Fruit fly (Drosophila melanogaster) whole organism, embryonic: ENCODE measurements around the gene elB.
A peak's percentile ranks its signal among the peaks of the same experiment; 100 is the strongest.

Experiments
- Aef1 ChIP-seq: fragments of 200-800 bp; sonication (Bioruptor generic); IDR thresholded peaks from 3 replicates; pipeline ENCODE4 v1.3.6; 2022; ENCODE audit warnings: missing biosample characterization, missing genetic modification characterization
- CG10209 ChIP-seq: fragments of 200-800 bp; sonication (Bioruptor generic); optimal IDR thresholded peaks from 3 replicates; lab custom pipeline; 2017; ENCODE audit warnings: missing biosample characterization, mild to moderate bottlenecking, missing genetic modification characterization, missing genetic modification reagents
- CG11696 ChIP-seq: fragments of 200-800 bp; sonication (Bioruptor generic); IDR thresholded peaks from 2 replicates; pipeline ENCODE4 v1.3.6; 2022; ENCODE audit warnings: missing biosample characterization, missing genetic modification characterization
- CG12104 ChIP-seq: fragments of 200-800 bp; sonication (Bioruptor generic); optimal IDR thresholded peaks from 3 replicates; lab custom pipeline; 2016; ENCODE audit warnings: missing biosample characterization, missing genetic modification characterization
- CG12299 ChIP-seq: fragments of 200-800 bp; sonication (Bioruptor generic); optimal IDR thresholded peaks from 2 replicates; lab custom pipeline; 2018; ENCODE audit warnings: missing biosample characterization, mild to moderate bottlenecking, missing genetic modification characterization
- CG15011 ChIP-seq: fragments of 200-800 bp; sonication (Bioruptor generic); optimal IDR thresholded peaks from 3 replicates; lab custom pipeline; 2018; ENCODE audit warnings: missing biosample characterization, mild to moderate bottlenecking, missing genetic modification characterization
- CG15479 ChIP-seq: fragments of 200-800 bp; sonication (Bioruptor generic); optimal IDR thresholded peaks from 3 replicates; lab custom pipeline; 2019; ENCODE audit warnings: missing biosample characterization, mild to moderate bottlenecking, missing genetic modification characterization, moderate library complexity
- CG15601 ChIP-seq: fragments of 200-800 bp; sonication (Bioruptor generic); optimal IDR thresholded peaks from 3 replicates; lab custom pipeline; 2019; ENCODE audit warnings: missing biosample characterization, mild to moderate bottlenecking, missing genetic modification characterization, moderate library complexity
- CG17186 ChIP-seq: fragments of 200-800 bp; sonication (Bioruptor generic); optimal IDR thresholded peaks from 3 replicates; lab custom pipeline; 2017; ENCODE audit warnings: missing biosample characterization, missing genetic modification reagents, missing genetic modification characterization
- CG17361 ChIP-seq: fragments of 200-800 bp; sonication (Bioruptor generic); IDR thresholded peaks from 3 replicates; pipeline ENCODE4 v1.3.6; 2022; ENCODE audit warnings: missing biosample characterization, missing genetic modification characterization
- CG18599 ChIP-seq: fragments of 200-800 bp; sonication (Bioruptor generic); optimal IDR thresholded peaks from 3 replicates; lab custom pipeline; 2017; ENCODE audit warnings: missing biosample characterization, missing genetic modification characterization, mild to moderate bottlenecking, moderate library complexity, missing genetic modification reagents
- CG2202 ChIP-seq: fragments of 200-800 bp; sonication (Bioruptor generic); optimal IDR thresholded peaks from 2 replicates; lab custom pipeline; 2018; ENCODE audit warnings: missing biosample characterization, mild to moderate bottlenecking, missing genetic modification characterization
- CG31365 ChIP-seq: fragments of 200-800 bp; sonication (Bioruptor generic); optimal IDR thresholded peaks from 2 replicates; lab custom pipeline; 2018; ENCODE audit warnings: missing biosample characterization, mild to moderate bottlenecking, missing genetic modification characterization
- CG3995 ChIP-seq: fragments of 200-800 bp; sonication (Bioruptor generic); optimal IDR thresholded peaks from 3 replicates; lab custom pipeline; 2016; ENCODE audit warnings: missing biosample characterization, missing genetic modification characterization
- CG42726 ChIP-seq: fragments of 200-800 bp; sonication (Bioruptor generic); IDR thresholded peaks from 2 replicates; pipeline ENCODE4 v1.3.6; 2022; ENCODE audit warnings: missing biosample characterization, missing genetic modification characterization; ENCODE audit not compliant: partially characterized antibody
- CG4404 ChIP-seq: fragments of 200-800 bp; sonication (Bioruptor generic); IDR thresholded peaks from 2 replicates; pipeline ENCODE4 v1.3.6; 2022; ENCODE audit warnings: missing biosample characterization, missing genetic modification characterization
- CG6689 ChIP-seq: fragments of 200-800 bp; sonication (Bioruptor generic); IDR thresholded peaks from 2 replicates; pipeline ENCODE4 v1.3.6; 2022; ENCODE audit warnings: missing biosample characterization, missing genetic modification characterization
- CG7786 ChIP-seq: fragments of 200-800 bp; sonication (Bioruptor generic); optimal IDR thresholded peaks from 2 replicates; lab custom pipeline; 2016; ENCODE audit warnings: missing biosample characterization, missing genetic modification characterization
- CG8388 ChIP-seq: fragments of 200-800 bp; sonication (Bioruptor generic); optimal IDR thresholded peaks from 2 replicates; lab custom pipeline; 2019; ENCODE audit warnings: missing biosample characterization, mild to moderate bottlenecking, missing genetic modification characterization, moderate library complexity
- CG8478 ChIP-seq: fragments of >200 bp; optimal IDR thresholded peaks from 2 replicates; lab custom pipeline; 2018
- CG9437 ChIP-seq: fragments of 200-800 bp; sonication (Bioruptor generic); optimal IDR thresholded peaks from 2 replicates; lab custom pipeline; 2018; ENCODE audit warnings: missing biosample characterization, mild to moderate bottlenecking, missing genetic modification characterization
- CTCF ChIP-seq: fragments of 200-800 bp; sonication (Bioruptor generic); optimal IDR thresholded peaks from 2 replicates; lab custom pipeline; 2017; ENCODE audit warnings: missing biosample characterization, mild to moderate bottlenecking, missing genetic modification characterization, moderate library complexity
- D19A ChIP-seq: fragments of 200-800 bp; optimal IDR thresholded peaks from 3 replicates; lab custom pipeline; 2019; ENCODE audit warnings: missing biosample characterization, mild to moderate bottlenecking, missing genetic modification characterization, moderate library complexity
- Eip74EF ChIP-seq, 2 experiments: fragments of 200-800 bp in 1 of 2; fragments of >200 bp in 1 of 2; sonication (Bioruptor generic) in 1 of 2; optimal IDR thresholded peaks; 2 replicates each; lab custom pipeline; 2017 to 2019; ENCODE audit warnings: missing biosample characterization in 2 of 2, missing genetic modification characterization in 2 of 2, mild to moderate bottlenecking in 1 of 2, moderate library complexity in 1 of 2
- Fer1 ChIP-seq: fragments of 200-800 bp; sonication (Bioruptor generic); optimal IDR thresholded peaks from 2 replicates; lab custom pipeline; 2017; ENCODE audit warnings: missing biosample characterization, mild to moderate bottlenecking, missing genetic modification characterization
- Rfx ChIP-seq: fragments of 200-800 bp; sonication (Bioruptor generic); IDR thresholded peaks from 2 replicates; pipeline ENCODE4 v1.3.6; 2022; ENCODE audit warnings: missing biosample characterization, missing genetic modification characterization
- Sox100B ChIP-seq: fragments of 200-800 bp; sonication (Bioruptor generic); optimal IDR thresholded peaks from 3 replicates; lab custom pipeline; 2018; ENCODE audit warnings: missing biosample characterization, mild to moderate bottlenecking, missing genetic modification characterization
- Sry-β ChIP-seq: fragments of 200-800 bp; sonication (Bioruptor generic); optimal IDR thresholded peaks from 2 replicates; lab custom pipeline; 2018; ENCODE audit warnings: missing biosample characterization, mild to moderate bottlenecking, missing genetic modification characterization, moderate library complexity
- TFAM ChIP-seq: fragments of 200-800 bp; sonication (Bioruptor generic); optimal IDR thresholded peaks from 2 replicates; lab custom pipeline; 2017; ENCODE audit warnings: missing biosample characterization, missing genetic modification characterization, inconsistent platforms
- ab ChIP-seq: fragments of 200-800 bp; sonication (Bioruptor generic); optimal IDR thresholded peaks from 2 replicates; lab custom pipeline; 2016; ENCODE audit warnings: missing biosample characterization, missing genetic modification characterization
- ara ChIP-seq: fragments of 200-800 bp; sonication (Bioruptor generic); IDR thresholded peaks from 2 replicates; pipeline ENCODE4 v1.3.6; 2022; ENCODE audit warnings: missing biosample characterization, missing genetic modification characterization
- cg ChIP-seq: fragments of 200-800 bp; sonication (Bioruptor generic); optimal IDR thresholded peaks from 3 replicates; lab custom pipeline; 2019; ENCODE audit warnings: missing biosample characterization, mild to moderate bottlenecking, missing genetic modification characterization, moderate library complexity
- disco-r ChIP-seq: fragments of 200-800 bp; sonication (Bioruptor generic); optimal IDR thresholded peaks from 2 replicates; lab custom pipeline; 2016; ENCODE audit warnings: missing biosample characterization, missing genetic modification characterization
- ftz-f1 ChIP-seq: fragments of 200-800 bp; sonication (Bioruptor generic); optimal IDR thresholded peaks from 2 replicates; lab custom pipeline; 2016; ENCODE audit warnings: missing biosample characterization, missing genetic modification characterization
- gro ChIP-seq: fragments of 200-800 bp; sonication (Bioruptor generic); optimal IDR thresholded peaks from 2 replicates; lab custom pipeline; 2016; ENCODE audit warnings: missing biosample characterization, missing genetic modification characterization
- klu ChIP-seq: fragments of 200-800 bp; sonication (Bioruptor generic); IDR thresholded peaks from 2 replicates; pipeline ENCODE4 v1.3.6; 2022; ENCODE audit warnings: missing biosample characterization, missing genetic modification characterization
- kni ChIP-seq: fragments of 200-800 bp; sonication (Bioruptor generic); optimal IDR thresholded peaks from 3 replicates; lab custom pipeline; 2017; ENCODE audit warnings: mild to moderate bottlenecking, missing biosample characterization, missing genetic modification reagents, missing genetic modification characterization
- lbe ChIP-seq: fragments of 200-800 bp; sonication (Bioruptor generic); optimal IDR thresholded peaks from 2 replicates; lab custom pipeline; 2016; ENCODE audit warnings: missing biosample characterization, mild to moderate bottlenecking, missing genetic modification characterization
- mld ChIP-seq: fragments of 200-800 bp; sonication (Bioruptor generic); IDR thresholded peaks from 3 replicates; pipeline ENCODE4 v1.3.6; 2022; ENCODE audit warnings: missing biosample characterization, missing genetic modification characterization; ENCODE audit not compliant: partially characterized antibody
- odd ChIP-seq: fragments of 200-800 bp; sonication (Bioruptor generic); optimal IDR thresholded peaks from 2 replicates; lab custom pipeline; 2017; ENCODE audit warnings: missing biosample characterization, mild to moderate bottlenecking, missing genetic modification characterization
- pnt ChIP-seq: fragments of 200-800 bp; sonication (Bioruptor generic); optimal IDR thresholded peaks from 3 replicates; lab custom pipeline; 2016; ENCODE audit warnings: missing biosample characterization, missing genetic modification characterization
- pros ChIP-seq: fragments of 200-800 bp; sonication (Bioruptor generic); optimal IDR thresholded peaks from 3 replicates; lab custom pipeline; 2019; ENCODE audit warnings: missing biosample characterization, mild to moderate bottlenecking, missing genetic modification characterization, moderate library complexity
- pum ChIP-seq: fragments of 200-800 bp; sonication (Bioruptor generic); optimal IDR thresholded peaks from 2 replicates; lab custom pipeline; 2016; ENCODE audit warnings: missing biosample characterization, missing genetic modification characterization
- pzg ChIP-seq: fragments of 200-800 bp; sonication (Bioruptor generic); optimal IDR thresholded peaks from 3 replicates; lab custom pipeline; 2018; ENCODE audit warnings: missing biosample characterization, mild to moderate bottlenecking, missing genetic modification characterization, moderate library complexity
- row ChIP-seq: fragments of 200-800 bp; sonication (Bioruptor generic); IDR thresholded peaks from 3 replicates; pipeline ENCODE4 v1.3.6; 2022; ENCODE audit warnings: missing biosample characterization, missing genetic modification characterization
- seq ChIP-seq: fragments of 200-800 bp; sonication (Bioruptor generic); IDR thresholded peaks from 2 replicates; pipeline ENCODE4 v1.3.6; 2022; ENCODE audit warnings: missing biosample characterization, missing genetic modification characterization
- shn ChIP-seq: fragments of 200-800 bp; sonication (Bioruptor generic); optimal IDR thresholded peaks from 3 replicates; lab custom pipeline; 2016; ENCODE audit warnings: missing biosample characterization, missing genetic modification characterization
- tgo ChIP-seq: fragments of 200-800 bp; sonication (Bioruptor generic); IDR thresholded peaks from 3 replicates; pipeline ENCODE4 v1.3.6; 2022; ENCODE audit warnings: missing biosample characterization, missing genetic modification characterization
- tna ChIP-seq: fragments of 200-800 bp; sonication (Bioruptor generic); IDR thresholded peaks from 2 replicates; pipeline ENCODE4 v1.3.6; 2022; ENCODE audit warnings: missing biosample characterization, missing genetic modification characterization; ENCODE audit not compliant: partially characterized antibody
- zf30C ChIP-seq: fragments of 200-800 bp; sonication (Bioruptor generic); optimal IDR thresholded peaks from 3 replicates; lab custom pipeline; 2018; ENCODE audit warnings: missing biosample characterization, mild to moderate bottlenecking, missing genetic modification characterization
- zfh2 ChIP-seq: fragments of 200-800 bp; sonication (Bioruptor generic); optimal IDR thresholded peaks from 2 replicates; lab custom pipeline; 2016; ENCODE audit warnings: missing biosample characterization, missing genetic modification characterization

The elB gene

DNA sequence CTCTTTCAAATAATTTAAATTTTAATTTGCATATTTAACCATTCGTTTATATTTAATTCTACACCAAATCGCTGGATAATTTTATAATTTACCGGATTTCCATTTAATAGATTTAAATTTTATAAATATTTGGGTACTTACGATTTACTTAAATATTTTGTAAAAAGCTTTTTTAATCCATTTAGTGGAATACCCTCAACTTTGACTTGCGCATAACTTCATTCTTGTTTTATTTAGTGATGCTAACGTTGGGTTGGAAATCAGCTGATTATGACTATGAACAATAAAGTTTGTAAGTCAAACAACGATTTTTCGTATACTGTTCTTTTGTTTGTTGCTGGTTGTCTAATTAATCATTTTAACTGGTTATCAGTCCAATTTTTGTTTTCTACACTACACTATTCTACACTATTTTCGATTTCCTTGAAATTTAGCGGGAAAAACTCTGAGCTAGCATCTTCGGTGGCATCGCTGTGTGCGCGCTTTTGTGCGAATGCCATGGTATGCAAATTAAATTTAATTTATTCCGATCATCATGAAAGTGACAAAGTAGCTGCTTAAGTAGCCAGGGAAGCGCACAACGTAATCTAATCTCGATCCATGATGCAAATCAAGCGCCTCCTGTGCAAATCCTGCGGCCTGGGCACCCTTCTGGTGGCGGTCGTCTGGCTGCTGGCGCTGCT lies 50.4 kb downstream of the elB start, which contains the start of gene Pgant35A (continued):
- TF ChIP-seq CG31365 (no peak), D19A (tag; lab: Kevin White, UChicago) (peak; percentile 46), pzg (peak; percentile 52), tna (GFP tag; lab: Robert Waterston, UW) (no peak), Fer1 (GFP tag; lab: Kevin White, UChicago) (peak; percentile 27), row (GFP tag; lab: Robert Waterston, UW) (peak; percentile 95), CG15011 (GFP tag; lab: Kevin White, UChicago) (no peak), CG9437 (GFP tag; lab: Kevin White, UChicago) (peak; percentile 34), pnt (GFP tag; lab: Kevin White, UChicago) (no peak), CG15601 (tag; lab: Kevin White, UChicago) (no peak), tgo (GFP tag; lab: Robert Waterston, UW) (no peak), ara (GFP tag; lab: Robert Waterston, UW) (no peak; the same call in 1 of the 2 replicates), Aef1 (GFP tag; lab: Robert Waterston, UW) (no peak), Rfx (peak; percentile 57; the same call in 1 of the 2 replicates), klu (GFP tag; lab: Robert Waterston, UW) (no peak), kni (GFP tag; lab: Kevin White, UChicago) (no peak), CG18599 (GFP tag; lab: Kevin White, UChicago) (peak; percentile 9), ab (GFP tag; lab: Kevin White, UChicago) (no peak), CG4404 (no peak), CG12299 (tag; lab: Kevin White, UChicago) (no peak), zf30C (no peak), CG8478 (lab: Kevin White, UChicago) (no peak), Sox100B (GFP tag; lab: Kevin White, UChicago) (peak; percentile 41), ftz-f1 (GFP tag; lab: Kevin White, UChicago) (peak; percentile 60), pum (GFP tag; lab: Kevin White, UChicago) (no peak), cg (GFP tag; lab: Kevin White, UChicago) (no peak), CG10209 (GFP tag; lab: Kevin White, UChicago) (no peak), CG15479 (peak; percentile 14), CG17361 (GFP tag; lab: Robert Waterston, UW) (peak; percentile 70; the same call in 2 of the 3 replicates), CG2202 (tag; lab: Kevin White, UChicago) (no peak), shn (GFP tag; lab: Kevin White, UChicago) (peak; percentile 25), CG17186 (GFP tag; lab: Kevin White, UChicago) (peak; percentile 49), disco-r (GFP tag; lab: Kevin White, UChicago) (no peak), zfh2 (GFP tag; lab: Kevin White, UChicago) (peak; percentile 48), Sry-β (GFP tag; lab: Kevin White, UChicago) (peak; percentile 99), CG12104 (GFP tag; lab: Kevin White, UChicago) (no peak), CG11696 (GFP tag; lab: Robert Waterston, UW) (no peak), gro (GFP tag; lab: Kevin White, UChicago) (peak; percentile 34), lbe (GFP tag; lab: Kevin White, UChicago) (no peak), CG3995 (GFP tag; lab: Kevin White, UChicago) (no peak), CG6689 (GFP tag; lab: Robert Waterston, UW) (0 out of 2 replicates have a peak, but pooled peaks have one; percentile 24), odd (no peak), Eip74EF (GFP tag; optimal IDR thresholded peaks at IDR 0.05; lab: Kevin White, UChicago) (peak in 1 of 2 experiments; percentile 28), CG7786 (GFP tag; lab: Kevin White, UChicago) (peak; percentile 50), mld (no peak), CG8388 (peak; percentile 28), CTCF (GFP tag; lab: Kevin White, UChicago) (no peak), TFAM (GFP tag; lab: Kevin White, UChicago) (no peak), seq (GFP tag; lab: Robert Waterston, UW) (no peak), pros (no peak), CG42726 (GFP tag; lab: Robert Waterston, UW) (no peak)
